Worm (Caenorhabditis elegans): ENCODE measurements around the gene H03G16.5.

The H03G16.5 gene

DNA sequence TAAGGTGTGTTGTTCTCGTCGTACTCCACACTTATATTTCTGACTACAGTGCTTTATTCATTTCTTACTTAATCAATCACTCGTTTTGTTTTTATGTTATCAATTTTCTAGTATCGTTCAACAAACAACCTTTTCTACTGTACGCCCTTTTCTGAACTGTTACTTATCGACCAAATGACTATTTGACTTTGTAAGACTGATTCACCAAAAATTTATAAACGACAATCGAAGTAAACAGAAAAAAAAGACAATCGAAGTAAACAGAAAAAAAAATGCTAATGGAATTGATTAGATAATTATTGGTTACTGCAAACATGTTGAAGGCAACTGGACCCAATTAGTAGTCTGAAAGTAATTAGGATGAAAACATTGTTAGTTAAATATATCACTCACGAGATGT is 6.6 kb downstream of the H03G16.5 start:
- TF ChIP-seq ceh-6 (GFP tag; optimal IDR thresholded peaks at IDR 0.05) (no peak), nhr-232 (tag; optimal IDR thresholded peaks at IDR 0.05) (no peak), eyg-1 (tag; optimal IDR thresholded peaks at IDR 0.05) (no peak), dmd-4 (tag; optimal IDR thresholded peaks at IDR 0.05; ENCODE audit: borderline replicate concordance) (no peak), npax-4 (tag; optimal IDR thresholded peaks at IDR 0.05) (no peak), hlh-30 (tag; optimal IDR thresholded peaks at IDR 0.05; ENCODE audit: insufficient read depth) (no peak), lim-6 (tag; optimal IDR thresholded peaks at IDR 0.05) (no peak), ceh-45 (GFP tag; IDR thresholded peaks at IDR 0.05) (no peak), F13H6.1 (tag; optimal IDR thresholded peaks at IDR 0.05) (no peak), nfya-1 (tag; optimal IDR thresholded peaks at IDR 0.05) (no peak), odd-2 (tag; optimal IDR thresholded peaks at IDR 0.05) (no peak), syd-9 (tag; optimal IDR thresholded peaks at IDR 0.05) (no peak), fax-1 (tag; optimal IDR thresholded peaks at IDR 0.05) (no peak), ceh-18 (tag; optimal IDR thresholded peaks at IDR 0.05) (no peak), unc-42 (tag; optimal IDR thresholded peaks at IDR 0.05) (no peak)

DNA sequence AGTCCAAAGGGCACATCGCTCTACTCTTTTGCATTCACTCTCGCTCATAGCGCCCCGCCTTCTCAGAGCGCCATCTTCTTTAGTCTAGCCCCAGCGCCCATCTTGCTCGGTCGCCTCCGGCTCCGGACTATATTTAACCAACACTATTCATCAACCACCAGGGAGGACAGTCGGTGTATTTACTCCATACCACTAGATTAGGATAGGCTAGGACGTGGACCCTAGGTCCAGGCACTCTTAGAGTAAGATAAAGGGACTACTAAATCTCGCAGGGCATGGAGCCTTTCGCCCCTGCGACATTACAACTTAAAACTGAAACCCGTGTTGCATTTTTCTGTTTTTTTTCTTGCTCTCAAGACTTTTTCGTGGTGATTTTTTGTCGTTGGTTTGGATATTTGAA is 9.1 kb downstream of the H03G16.5 start:
- TF ChIP-seq pha-2 (tag; optimal IDR thresholded peaks at IDR 0.05) (no peak), K09A11.1 (tag; optimal IDR thresholded peaks at IDR 0.05; ENCODE audit: insufficient read depth) (no peak), unc-86 (tag; optimal IDR thresholded peaks at IDR 0.05) (no peak), pag-3 (tag; optimal IDR thresholded peaks at IDR 0.05; ENCODE audit: borderline replicate concordance) (no peak), T23F11.4 (GFP tag; optimal IDR thresholded peaks at IDR 0.05) (no peak), sox-4 (tag; optimal IDR thresholded peaks at IDR 0.05) (no peak), fax-1 (tag; optimal IDR thresholded peaks at IDR 0.05) (no peak)

DNA sequence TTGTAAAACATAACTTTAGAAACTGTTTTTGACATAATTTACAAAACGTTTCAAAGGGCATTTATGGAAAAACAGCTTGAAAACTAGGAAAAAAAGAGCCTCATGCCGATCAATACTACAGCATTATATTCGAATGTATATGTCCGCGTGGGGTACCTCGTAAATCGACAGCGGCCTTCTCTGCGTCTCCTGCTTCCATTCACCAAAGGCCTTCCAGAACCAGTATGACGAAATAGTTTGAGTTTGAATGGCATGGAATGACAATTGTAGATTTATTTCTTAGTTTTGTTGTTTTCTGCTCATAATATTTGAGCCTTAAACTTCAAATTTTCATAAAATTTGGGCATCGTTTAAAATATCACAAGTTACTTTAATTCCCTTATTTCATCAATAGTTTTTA is 11.2 kb downstream of the H03G16.5 start:
- TF ChIP-seq ceh-30 (tag; optimal IDR thresholded peaks at IDR 0.05) (no peak), zip-5 (tag; optimal IDR thresholded peaks at IDR 0.05) (no peak), ttx-3 (tag; optimal IDR thresholded peaks at IDR 0.05) (no peak), odd-2 (tag; optimal IDR thresholded peaks at IDR 0.05) (no peak)

DNA sequence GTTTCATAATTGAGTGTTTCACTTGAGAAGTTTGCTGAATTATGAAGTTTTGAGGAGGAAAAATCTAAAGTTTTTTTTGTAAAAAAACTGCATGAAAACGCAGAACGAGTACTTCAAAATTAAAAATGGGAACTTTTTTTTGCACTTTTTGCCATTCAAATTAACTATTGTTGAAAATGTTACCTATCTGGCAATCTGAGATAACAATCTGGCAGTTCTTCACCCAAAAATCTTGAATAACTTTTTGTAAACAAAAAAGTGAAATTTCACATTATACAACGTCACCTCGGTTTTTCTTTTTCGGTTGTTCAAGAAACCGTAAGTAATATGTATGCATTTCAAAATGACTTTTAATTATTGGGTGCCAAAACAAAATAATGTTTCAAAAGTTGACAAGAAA is 14.1 kb downstream of the H03G16.5 start:
- TF ChIP-seq pha-2 (tag; optimal IDR thresholded peaks at IDR 0.05) (no peak), ceh-6 (GFP tag; optimal IDR thresholded peaks at IDR 0.05) (no peak), pha-4 (tag; optimal IDR thresholded peaks at IDR 0.05) (no peak), pqm-1 (tag; optimal IDR thresholded peaks at IDR 0.05) (no peak), elt-2 (tag; optimal IDR thresholded peaks at IDR 0.05) (no peak), gmeb-2 (tag; optimal IDR thresholded peaks at IDR 0.05) (no peak), Y22D7AL.16 (tag; optimal IDR thresholded peaks at IDR 0.05) (no peak), tbx-7 (tag; optimal IDR thresholded peaks at IDR 0.05) (no peak), elt-4 (tag; optimal IDR thresholded peaks at IDR 0.05) (no peak), nhr-232 (tag; optimal IDR thresholded peaks at IDR 0.05) (no peak), unc-42 (tag; optimal IDR thresholded peaks at IDR 0.05) (no peak), ceh-45 (GFP tag; IDR thresholded peaks at IDR 0.05) (no peak), ceh-19 (GFP tag; optimal IDR thresholded peaks at IDR 0.05) (no peak)

DNA sequence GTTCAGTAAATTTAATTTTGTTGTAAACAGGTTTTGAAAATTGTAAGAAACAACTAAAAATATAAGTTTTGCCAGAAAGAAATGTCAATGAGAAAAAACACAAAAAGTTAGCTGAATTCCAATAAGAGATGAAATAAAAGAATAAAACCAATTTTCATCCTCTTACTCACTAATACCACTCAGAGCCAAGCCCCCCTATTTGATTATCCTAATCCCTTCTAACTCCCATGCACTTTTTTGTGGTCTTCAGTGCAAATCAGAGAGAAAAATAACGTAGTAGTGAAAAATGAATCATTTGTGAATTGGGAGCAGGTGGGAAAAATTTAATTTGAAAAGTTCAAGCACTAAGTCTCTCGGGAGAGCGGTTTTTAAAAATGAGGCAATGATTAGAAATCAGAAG is 15.3 kb downstream of the H03G16.5 start:
- TF ChIP-seq unc-42 (tag; optimal IDR thresholded peaks at IDR 0.05) (peak; percentile 83), fkh-10 (GFP tag; optimal IDR thresholded peaks at IDR 0.05) (no peak), eyg-1 (tag; optimal IDR thresholded peaks at IDR 0.05) (no peak), C38D4.7 (GFP tag; optimal IDR thresholded peaks at IDR 0.05) (no peak), ceh-14 (tag; optimal IDR thresholded peaks at IDR 0.05) (no peak), pax-1 (tag; optimal IDR thresholded peaks at IDR 0.05) (no peak), nhr-232 (tag; optimal IDR thresholded peaks at IDR 0.05) (no peak), hlh-13 (GFP tag; optimal IDR thresholded peaks at IDR 0.05) (no peak)

Data from whole organism, late embryonic.